Fruit fly (Drosophila melanogaster): ENCODE measurements around the gene CG31522.

The CG31522 gene

dm6 chr3R:4462783-4463182 lies at the start of gene CG31522:
Gene CG31522 (minus strand): TSS chr3R:4462883.
- TF ChIP-seq CG12768 (GFP tag; optimal IDR thresholded peaks at IDR 0.05) (no peak), Mnt (GFP tag; optimal IDR thresholded peaks at IDR 0.05) (no peak), pad (GFP tag; optimal IDR thresholded peaks at IDR 0.05) (no peak), kay (GFP tag; ENCODE audit: borderline replicate concordance) (no peak), Hr96 (GFP tag; optimal IDR thresholded peaks at IDR 0.05) (no peak), CG11617 (GFP tag; optimal IDR thresholded peaks at IDR 0.05) (no peak), tj (GFP tag; optimal IDR thresholded peaks at IDR 0.05) (no peak), CG14711 (tag; optimal IDR thresholded peaks at IDR 0.05) (no peak), CG7045 (GFP tag; optimal IDR thresholded peaks at IDR 0.05) (no peak), CG5204 (GFP tag; optimal IDR thresholded peaks at IDR 0.05) (no peak), cnc (optimal IDR thresholded peaks at IDR 0.05) (no peak)

dm6 chr3R:4506265-4506664 lies 43.6 kb upstream of the CG31522 start, which contains the start of gene CG34425:
Gene CG34425 (minus strand): TSS chr3R:4506365.
- TF ChIP-seq CG14711 (tag; optimal IDR thresholded peaks at IDR 0.05) (no peak), Hr96 (GFP tag; optimal IDR thresholded peaks at IDR 0.05) (no peak), CG11617 (GFP tag; optimal IDR thresholded peaks at IDR 0.05) (no peak), cic (GFP tag; optimal IDR thresholded peaks at IDR 0.05) (no peak), tj (GFP tag; optimal IDR thresholded peaks at IDR 0.05) (no peak), kay (GFP tag; ENCODE audit: borderline replicate concordance) (no peak)

- no peak for TF ChIP-seq Hr96 (GFP tag; optimal IDR thresholded peaks at IDR 0.05)
- no peak for TF ChIP-seq toe (GFP tag; optimal IDR thresholded peaks at IDR 0.05)
- no peak for TF ChIP-seq Clk (GFP tag; optimal IDR thresholded peaks at IDR 0.05)
- TF ChIP-seq cnc (optimal IDR thresholded peaks at IDR 0.05) = no peak
- no peak for TF ChIP-seq cic (GFP tag; optimal IDR thresholded peaks at IDR 0.05)
- TF ChIP-seq Crg-1 (GFP tag; optimal IDR thresholded peaks at IDR 0.05) = no peak
- TF ChIP-seq tj (GFP tag; optimal IDR thresholded peaks at IDR 0.05) = no peak
These were observed 22.3 kb upstream of the CG31522 start, which contains the start of gene Fip1 for dm6 chr3R:4484999-4485398. Gene Fip1 (plus strand): TSS chr3R:4485008.

dm6 chr3R:4480512-4480911 lies 17.8 kb upstream of the CG31522 start, which contains the start of gene sac:
Gene sac (plus strand): TSS chr3R:4480812.
- TF ChIP-seq CG5204 (GFP tag; optimal IDR thresholded peaks at IDR 0.05) (no peak), Hr96 (GFP tag; optimal IDR thresholded peaks at IDR 0.05) (no peak), tj (GFP tag; optimal IDR thresholded peaks at IDR 0.05) (no peak), CG1620 (GFP tag; optimal IDR thresholded peaks at IDR 0.05) (no peak), Mnt (GFP tag; optimal IDR thresholded peaks at IDR 0.05) (no peak), ovo (GFP tag; optimal IDR thresholded peaks at IDR 0.05) (no peak), pad (GFP tag; optimal IDR thresholded peaks at IDR 0.05) (no peak), toe (GFP tag; optimal IDR thresholded peaks at IDR 0.05) (no peak), CG7045 (GFP tag; optimal IDR thresholded peaks at IDR 0.05) (no peak), bab1 (GFP tag; optimal IDR thresholded peaks at IDR 0.05) (no peak), Crg-1 (GFP tag; optimal IDR thresholded peaks at IDR 0.05) (no peak), cic (GFP tag; optimal IDR thresholded peaks at IDR 0.05) (no peak), cnc (optimal IDR thresholded peaks at IDR 0.05) (no peak), Clk (GFP tag; optimal IDR thresholded peaks at IDR 0.05) (no peak), CG11617 (GFP tag; optimal IDR thresholded peaks at IDR 0.05) (no peak), CG7101 (tag; optimal IDR thresholded peaks at IDR 0.05) (no peak), CG14711 (tag; optimal IDR thresholded peaks at IDR 0.05) (no peak), CG12768 (GFP tag; optimal IDR thresholded peaks at IDR 0.05) (no peak), kay (GFP tag; ENCODE audit: borderline replicate concordance) (no peak), CG33017 (tag; optimal IDR thresholded peaks at IDR 0.05) (no peak)

dm6 chr3R:4479038-4479988 lies 16.6 kb upstream of the CG31522 start, which contains the start of gene CG31523:
Gene CG31523 (minus strand): TSS chr3R:4479207.
- TF ChIP-seq ovo (GFP tag; optimal IDR thresholded peaks at IDR 0.05) = no peak
- no peak for TF ChIP-seq Mnt (GFP tag; optimal IDR thresholded peaks at IDR 0.05)
- peak; percentile 60 to 68 for TF ChIP-seq cnc (optimal IDR thresholded peaks at IDR 0.05)
- no peak for TF ChIP-seq CG1620 (GFP tag; optimal IDR thresholded peaks at IDR 0.05)
- peak; percentile 94 for TF ChIP-seq kay (GFP tag; ENCODE audit: borderline replicate concordance)
- TF ChIP-seq tj (GFP tag; optimal IDR thresholded peaks at IDR 0.05) = peak; percentile 86

- TF ChIP-seq Hr96 (GFP tag; optimal IDR thresholded peaks at IDR 0.05) (peak; percentile 69), CG7045 (GFP tag; optimal IDR thresholded peaks at IDR 0.05) (peak; percentile 65), CG14711 (tag; optimal IDR thresholded peaks at IDR 0.05) (peak; percentile 79), bab1 (GFP tag; optimal IDR thresholded peaks at IDR 0.05) (peak; percentile 84), toe (GFP tag; optimal IDR thresholded peaks at IDR 0.05) (peak; percentile 57), Mnt (GFP tag; optimal IDR thresholded peaks at IDR 0.05) (peak; percentile 84), kay (GFP tag; ENCODE audit: borderline replicate concordance) (peak; percentile 91), CG7101 (tag; optimal IDR thresholded peaks at IDR 0.05) (peak; percentile 83), CG12768 (GFP tag; optimal IDR thresholded peaks at IDR 0.05) (peak; percentile 61), cic (GFP tag; optimal IDR thresholded peaks at IDR 0.05) (peak; percentile 56), CG1620 (GFP tag; optimal IDR thresholded peaks at IDR 0.05) (peak; percentile 63), Crg-1 (GFP tag; optimal IDR thresholded peaks at IDR 0.05) (no peak), ovo (GFP tag; optimal IDR thresholded peaks at IDR 0.05) (peak; percentile 11), CG5204 (GFP tag; optimal IDR thresholded peaks at IDR 0.05) (peak; percentile 75), tj (GFP tag; optimal IDR thresholded peaks at IDR 0.05) (peak; percentile 70), CG11617 (GFP tag; optimal IDR thresholded peaks at IDR 0.05) (peak; percentile 82), CG33017 (tag; optimal IDR thresholded peaks at IDR 0.05) (peak; percentile 76), Clk (GFP tag; optimal IDR thresholded peaks at IDR 0.05) (peak; percentile 7), pad (GFP tag; optimal IDR thresholded peaks at IDR 0.05) (peak; percentile 42), cnc (optimal IDR thresholded peaks at IDR 0.05) (no peak)
These were observed 15.7 kb upstream of the CG31522 start for dm6 chr3R:4478220-4479037.

All from whole organism, adult.